Worm (Caenorhabditis elegans) whole organism, young adult: ENCODE measurements around the gene F35D11.4.

ENCODE experiments used
- F52B5.7 ChIP-seq: sonication (generic microtip); optimal IDR thresholded peaks from 2 replicates; lab custom pipeline; 2016; ENCODE audit warnings: mild to moderate bottlenecking, missing genetic modification characterization, missing compliant biosample characterization
- Y67H2A.10 ChIP-seq: fragments of 200-800 bp; sonication (Bioruptor generic); conservative IDR thresholded peaks from 2 replicates; pipeline ENCODE4 v1.3.6; 2022; ENCODE audit warnings: missing genetic modification reagents, missing genetic modification characterization, missing compliant biosample characterization
- aptf-3 ChIP-seq: fragments of 200-800 bp; sonication (Bioruptor generic); IDR thresholded peaks from 2 replicates; pipeline ENCODE4 v1.3.6; 2022; ENCODE audit warnings: missing genetic modification characterization, missing compliant biosample characterization
- let-607 ChIP-seq, 2 experiments: fragments of 200-800 bp in 1 of 2; sonication (Bioruptor generic) in 1 of 2; sonication (generic microtip) in 1 of 2; optimal IDR thresholded peaks; 2 replicates each; lab custom pipeline; 2016 to 2018; ENCODE audit warnings: mild to moderate bottlenecking in 2 of 2, missing compliant biosample characterization in 2 of 2, missing genetic modification characterization in 2 of 2, moderate library complexity in 2 of 2, missing genotype in 1 of 2
- nhr-90 ChIP-seq: sonication (generic microtip); optimal IDR thresholded peaks from 2 replicates; lab custom pipeline; 2016; ENCODE audit warnings: missing genotype, mild to moderate bottlenecking, missing genetic modification characterization, missing compliant biosample characterization
- unc-62 ChIP-seq: fragments of 150-350 bp; optimal IDR thresholded peaks from 2 replicates; lab custom pipeline; 2014; ENCODE audit warnings: missing biosample characterization, missing genetic modification reagents, missing genetic modification characterization
- xnd-1 ChIP-seq: sonication (generic microtip); optimal IDR thresholded peaks from 2 replicates; lab custom pipeline; 2016; ENCODE audit warnings: missing genotype, missing genetic modification reagents, missing genetic modification characterization, missing compliant biosample characterization
- zfh-2 ChIP-seq: fragments of 200-800 bp; sonication (Bioruptor generic); conservative IDR thresholded peaks from 2 replicates; pipeline ENCODE4 v1.3.6; 2022; ENCODE audit warnings: missing genetic modification reagents, missing genetic modification characterization, missing compliant biosample characterization
- zim-3 ChIP-seq: sonication (generic microtip); optimal IDR thresholded peaks from 2 replicates; lab custom pipeline; 2017; ENCODE audit warnings: mild to moderate bottlenecking, missing genetic modification characterization, moderate library complexity, missing compliant biosample characterization

DNA sequence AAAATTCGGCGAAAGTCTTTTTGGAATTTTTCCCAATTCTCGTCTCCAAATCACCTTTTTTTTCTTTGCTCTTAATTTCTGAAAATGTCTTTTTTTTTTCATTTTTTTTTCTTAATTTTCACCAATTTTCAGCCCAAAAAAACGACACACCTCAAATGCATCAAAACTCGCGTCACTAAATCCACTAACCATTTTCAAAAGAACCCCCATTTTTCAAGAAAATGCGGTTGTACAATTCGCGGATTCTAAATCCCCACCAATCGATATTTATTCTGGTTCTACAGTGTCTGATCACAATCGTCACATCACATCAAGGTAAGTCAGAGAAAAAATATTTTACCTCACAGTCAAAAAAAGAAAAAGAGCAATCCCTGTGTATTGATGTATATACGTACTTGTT is 31.4 kb upstream of the F35D11.4 start, which contains the start of gene vab-1:
- no peak for TF ChIP-seq xnd-1 (tag; lab: Kevin White, UChicago)
- no peak for TF ChIP-seq unc-62
- no peak for TF ChIP-seq nhr-90 (tag; lab: Kevin White, UChicago)
- no peak for TF ChIP-seq aptf-3 (GFP tag; lab: Robert Waterston, UW)
- TF ChIP-seq zim-3 = no peak
- TF ChIP-seq zfh-2 (GFP tag; lab: Robert Waterston, UW) = no peak
- TF ChIP-seq Y67H2A.10 = no peak
- no peak for TF ChIP-seq F52B5.7 (tag; lab: Kevin White, UChicago)
- no peak for TF ChIP-seq let-607 (tag; optimal IDR thresholded peaks at IDR 0.05; lab: Kevin White, UChicago)
